Worm (Caenorhabditis elegans) whole organism, L2 larva: Measurements from ENCODE around the gene skpo-2.

Source experiments
- F13H6.1 ChIP-seq: sonication (generic microtip); optimal IDR thresholded peaks from 2 replicates; lab custom pipeline; 2016; ENCODE audit warnings: missing genetic modification characterization, missing compliant biosample characterization
- R02D3.7 ChIP-seq: fragments of 150-350 bp; optimal IDR thresholded peaks from 2 replicates; lab custom pipeline; 2014; ENCODE audit warnings: missing biosample characterization, missing genetic modification characterization
- Y55F3AM.14 ChIP-seq: fragments of 200-800 bp; sonication (Bioruptor generic); optimal IDR thresholded peaks from 2 replicates; lab custom pipeline; 2018; ENCODE audit warnings: mild to moderate bottlenecking, missing genetic modification characterization, missing compliant biosample characterization
- alr-1 ChIP-seq: fragments of 150-350 bp; optimal IDR thresholded peaks from 2 replicates; lab custom pipeline; 2014; ENCODE audit warnings: missing biosample characterization, missing genetic modification characterization
- aly-2 ChIP-seq: fragments of 150-350 bp; optimal IDR thresholded peaks from 2 replicates; lab custom pipeline; 2014; ENCODE audit warnings: missing biosample characterization, missing genetic modification characterization
- ama-1 ChIP-seq: fragments of 150-350 bp; optimal IDR thresholded peaks from 2 replicates; lab custom pipeline; 2018; ENCODE audit warnings: inconsistent platforms
- blmp-1 ChIP-seq: sonication (generic microtip); optimal IDR thresholded peaks from 2 replicates; lab custom pipeline; 2017; ENCODE audit warnings: missing genetic modification characterization, mild to moderate bottlenecking, missing compliant biosample characterization, antibody characterized with exemption, moderate library complexity; ENCODE audit not compliant: insufficient read depth
- crh-2 ChIP-seq: sonication (generic microtip); optimal IDR thresholded peaks from 2 replicates; lab custom pipeline; 2017; ENCODE audit warnings: missing biosample characterization, missing genetic modification characterization
- elt-1 ChIP-seq: fragments of 150-350 bp; optimal IDR thresholded peaks from 2 replicates; lab custom pipeline; 2014; ENCODE audit warnings: missing biosample characterization, missing genetic modification characterization
- elt-3 ChIP-seq: sonication (generic microtip); optimal IDR thresholded peaks from 2 replicates; lab custom pipeline; 2017; ENCODE audit warnings: missing biosample characterization, missing genetic modification characterization
- fos-1 ChIP-seq: fragments of 150-350 bp; optimal IDR thresholded peaks from 2 replicates; lab custom pipeline; 2014; ENCODE audit warnings: missing biosample characterization, missing genetic modification characterization
- gmeb-1 ChIP-seq: fragments of 150-350 bp; optimal IDR thresholded peaks from 2 replicates; lab custom pipeline; 2014; ENCODE audit warnings: missing biosample characterization, missing genetic modification characterization
- lin-11 ChIP-seq: fragments of 150-350 bp; sonication (generic microtip); optimal IDR thresholded peaks from 2 replicates; lab custom pipeline; 2014; ENCODE audit warnings: missing biosample characterization, missing genetic modification characterization, inconsistent platforms, mixed read lengths
- lin-39 ChIP-seq: fragments of 150-350 bp; optimal IDR thresholded peaks from 2 replicates; lab custom pipeline; 2014; ENCODE audit warnings: missing biosample characterization, missing genetic modification reagents, missing genetic modification characterization
- lsy-2 ChIP-seq, 2 experiments: fragments of 150-350 bp in 1 of 2; sonication (generic microtip) in 1 of 2; optimal IDR thresholded peaks; 2 replicates each; lab custom pipeline; 2014 to 2017; ENCODE audit warnings: missing biosample characterization in 2 of 2, missing genetic modification characterization in 2 of 2
- mab-5 ChIP-seq: fragments of 150-350 bp; optimal IDR thresholded peaks from 2 replicates; lab custom pipeline; 2014; ENCODE audit warnings: missing biosample characterization, missing genetic modification characterization
- mbf-1 ChIP-seq: sonication (generic microtip); optimal IDR thresholded peaks from 2 replicates; lab custom pipeline; 2017; ENCODE audit warnings: missing biosample characterization, missing genetic modification characterization
- nhr-10 ChIP-seq: sonication (generic microtip); optimal IDR thresholded peaks from 2 replicates; lab custom pipeline; 2017; ENCODE audit warnings: missing biosample characterization, missing genetic modification characterization
- nhr-11 ChIP-seq: fragments of 150-350 bp; optimal IDR thresholded peaks from 2 replicates; lab custom pipeline; 2014; ENCODE audit warnings: missing biosample characterization, missing genetic modification characterization
- nhr-21 ChIP-seq: fragments of 150-350 bp; optimal IDR thresholded peaks from 2 replicates; lab custom pipeline; 2014; ENCODE audit warnings: missing biosample characterization, missing genetic modification characterization
- nhr-237 ChIP-seq: fragments of 150-350 bp; optimal IDR thresholded peaks from 2 replicates; lab custom pipeline; 2014; ENCODE audit warnings: missing biosample characterization, missing genetic modification characterization
- nhr-25 ChIP-seq: fragments of 150-350 bp; sonication (generic microtip); optimal IDR thresholded peaks from 3 replicates; lab custom pipeline; 2014; ENCODE audit warnings: missing biosample characterization, missing genetic modification characterization
- nhr-6 ChIP-seq: fragments of 150-350 bp; optimal IDR thresholded peaks from 2 replicates; lab custom pipeline; 2014; ENCODE audit warnings: missing biosample characterization, missing genetic modification characterization
- sem-4 ChIP-seq: fragments of 150-350 bp; optimal IDR thresholded peaks from 2 replicates; lab custom pipeline; 2014; ENCODE audit warnings: missing biosample characterization, missing genetic modification reagents, missing genetic modification characterization
- sma-3 ChIP-seq: sonication (generic microtip); optimal IDR thresholded peaks from 2 replicates; lab custom pipeline; 2016; ENCODE audit warnings: missing genetic modification reagents, missing genetic modification characterization, missing compliant biosample characterization
- sma-9 ChIP-seq, 2 experiments: fragments of 150-350 bp in 1 of 2; sonication (generic microtip) in 1 of 2; optimal IDR thresholded peaks; 2 replicates each; lab custom pipeline; 2014 to 2016; ENCODE audit warnings: missing genetic modification characterization in 2 of 2, mild to moderate bottlenecking in 1 of 2, missing biosample characterization in 1 of 2, missing compliant biosample characterization in 1 of 2, missing genetic modification reagents in 1 of 2, moderate library complexity in 1 of 2
- snpc-4 ChIP-seq: fragments of 150-350 bp; optimal IDR thresholded peaks from 2 replicates; lab custom pipeline; 2014; ENCODE audit warnings: missing biosample characterization, missing genetic modification characterization
- unc-62 ChIP-seq: fragments of 150-350 bp; optimal IDR thresholded peaks from 2 replicates; lab custom pipeline; 2014; ENCODE audit warnings: missing biosample characterization, missing genetic modification reagents, missing genetic modification characterization
- zag-1 ChIP-seq: fragments of 150-350 bp; optimal IDR thresholded peaks from 2 replicates; lab custom pipeline; 2014; ENCODE audit warnings: missing biosample characterization, missing genetic modification characterization
- ztf-11 ChIP-seq: sonication (generic microtip); optimal IDR thresholded peaks from 2 replicates; lab custom pipeline; 2017; ENCODE audit warnings: missing biosample characterization, missing genetic modification characterization
- ztf-4 ChIP-seq: fragments of 150-350 bp; optimal IDR thresholded peaks from 2 replicates; lab custom pipeline; 2014; ENCODE audit warnings: missing biosample characterization, missing genetic modification characterization

The skpo-2 gene

ce11 chrII:3445285-3445806 lies 9.0 kb upstream of the skpo-2 start, which contains the start of the genes C16C8.5 and C16C8.16:
Gene C16C8.5 (minus strand): TSS chrII:3445385.
Gene C16C8.16 (plus strand): TSS chrII:3445756.
- TF ChIP-seq zag-1 (tag; lab: Kevin White, UChicago) (no peak), elt-3 (tag; lab: Kevin White, UChicago) (no peak), ztf-4 (tag; lab: Kevin White, UChicago) (no peak), nhr-6 (tag; lab: Kevin White, UChicago) (no peak), alr-1 (tag; lab: Kevin White, UChicago) (no peak)

- no peak for TF ChIP-seq fos-1
- TF ChIP-seq lsy-2 (tag; optimal IDR thresholded peaks at IDR 0.05; lab: Kevin White, UChicago) = no peak
- TF ChIP-seq unc-62 (GFP tag; lab: Kevin White, UChicago) = no peak
- no peak for TF ChIP-seq lin-39 (tag; lab: Kevin White, UChicago)
- TF ChIP-seq mab-5 = no peak
- no peak for TF ChIP-seq elt-1 (tag; lab: Kevin White, UChicago)
- no peak for TF ChIP-seq crh-2 (tag; lab: Kevin White, UChicago)
These were observed 8.0 kb upstream of the skpo-2 start, which contains the start of gene C16C8.4 for ce11 chrII:3444280-3444679. Gene C16C8.4 (minus strand): TSS chrII:3444380.

DNA sequence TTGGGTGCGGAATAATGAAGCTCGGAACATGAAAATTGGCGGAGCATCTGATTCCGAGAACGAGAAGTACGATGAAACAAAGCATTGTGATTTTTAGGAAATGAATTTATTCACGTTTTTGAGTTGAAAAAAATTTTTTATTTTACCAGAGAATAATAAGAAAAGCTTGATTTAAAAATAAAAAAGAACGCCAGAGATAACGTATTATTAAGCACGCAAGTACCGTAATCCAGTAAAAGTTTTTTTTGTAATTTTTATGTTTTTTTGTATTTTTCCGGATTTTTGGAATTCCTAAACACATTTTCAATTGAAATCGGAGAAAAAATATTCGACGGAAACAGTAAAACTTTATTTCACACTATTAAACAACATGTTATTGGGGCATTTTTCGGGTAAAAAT lies 6.8 kb upstream of the skpo-2 start, which contains the start of gene C16C8.22:
Gene C16C8.22 (minus strand): TSS at position 101 of the 400 bp plus-strand sequence.
- TF ChIP-seq nhr-25 (tag; lab: Kevin White, UChicago) (no peak), lin-39 (tag; lab: Kevin White, UChicago) (no peak), gmeb-1 (no peak)
- TF ChIP-seq, all 48 proteins: peak for 0

- no peak for TF ChIP-seq F13H6.1 (tag; lab: Kevin White, UChicago)
- no peak for TF ChIP-seq elt-1 (tag; lab: Kevin White, UChicago)
- no peak for TF ChIP-seq nhr-11 (tag; lab: Kevin White, UChicago)
- no peak for TF ChIP-seq nhr-25 (tag; lab: Kevin White, UChicago)
- no peak for TF ChIP-seq mbf-1 (tag; lab: Kevin White, UChicago)
- TF ChIP-seq sma-9 (GFP tag; optimal IDR thresholded peaks at IDR 0.05; lab: Kevin White, UChicago) = no peak
- no peak for TF ChIP-seq sma-9 (tag; optimal IDR thresholded peaks at IDR 0.05; lab: Kevin White, UChicago)
- no peak for TF ChIP-seq sem-4 (tag; lab: Kevin White, UChicago)
- TF ChIP-seq zag-1 (tag; lab: Kevin White, UChicago) = no peak
- no peak for TF ChIP-seq unc-62 (GFP tag; lab: Kevin White, UChicago)
- TF ChIP-seq aly-2 (tag; lab: Kevin White, UChicago) = no peak
- TF ChIP-seq lin-11 (tag; lab: Kevin White, UChicago) = no peak
- TF ChIP-seq crh-2 (tag; lab: Kevin White, UChicago) = no peak
- TF ChIP-seq ztf-11 (tag; lab: Kevin White, UChicago) = no peak
- TF ChIP-seq ama-1 = no peak
- TF ChIP-seq nhr-237 = no peak
These were observed 5.1 kb upstream of the skpo-2 start, which contains the start of gene C16C8.27 for ce11 chrII:3441377-3441776. Gene C16C8.27 (plus strand): TSS chrII:3441677.

- no peak for TF ChIP-seq sma-9 (GFP tag; optimal IDR thresholded peaks at IDR 0.05; lab: Kevin White, UChicago)
- TF ChIP-seq sma-9 (tag; optimal IDR thresholded peaks at IDR 0.05; lab: Kevin White, UChicago) = no peak
- no peak for TF ChIP-seq R02D3.7 (tag; lab: Kevin White, UChicago)
- TF ChIP-seq sma-3 (GFP tag; lab: Kevin White, UChicago) = no peak
- TF ChIP-seq blmp-1 (tag; lab: Kevin White, UChicago) = no peak
- TF ChIP-seq alr-1 (tag; lab: Kevin White, UChicago) = no peak
- TF ChIP-seq F13H6.1 (tag; lab: Kevin White, UChicago) = no peak
- TF ChIP-seq sem-4 (tag; lab: Kevin White, UChicago) = no peak
- TF ChIP-seq snpc-4 (tag; lab: Kevin White, UChicago) = no peak
- TF ChIP-seq nhr-10 (tag; lab: Kevin White, UChicago) = no peak
- no peak for TF ChIP-seq Y55F3AM.14 (GFP tag; lab: Kevin White, UChicago)
- TF ChIP-seq ztf-11 (tag; lab: Kevin White, UChicago) = no peak
- TF ChIP-seq nhr-21 (tag; lab: Kevin White, UChicago) = no peak
- no peak for TF ChIP-seq fos-1
- TF ChIP-seq elt-1 (tag; lab: Kevin White, UChicago) = no peak
These were observed 4.3 kb upstream of the skpo-2 start, which contains the start of gene C16C8.17 for ce11 chrII:3440641-3440926. Gene C16C8.17 (plus strand): TSS chrII:3440827.
